Worm (Caenorhabditis elegans) whole organism, L1 larva: ENCODE measurements around the gene T25B9.2.

Experiments
- C04F5.9 ChIP-seq: sonication (generic microtip); optimal IDR thresholded peaks from 2 replicates; lab custom pipeline; 2016; ENCODE audit warnings: missing genetic modification characterization, missing compliant biosample characterization
- Y116A8C.19 ChIP-seq: sonication (generic microtip); optimal IDR thresholded peaks from 2 replicates; lab custom pipeline; 2016; ENCODE audit warnings: missing compliant biosample characterization, missing genetic modification characterization, borderline replicate concordance
- aly-2 ChIP-seq: fragments of 150-350 bp; optimal IDR thresholded peaks from 2 replicates; lab custom pipeline; 2014; ENCODE audit warnings: missing biosample characterization, missing genetic modification characterization
- ama-1 ChIP-seq: fragments of 150-350 bp; optimal IDR thresholded peaks from 2 replicates; lab custom pipeline; 2014
- ceh-63 ChIP-seq: fragments of 200-800 bp; sonication (Bioruptor generic); optimal IDR thresholded peaks from 2 replicates; lab custom pipeline; 2018; ENCODE audit warnings: mild to moderate bottlenecking, missing genetic modification characterization, missing compliant biosample characterization
- ceh-82 ChIP-seq, 3 experiments: fragments of 150-350 bp in 1 of 3; sonication (generic microtip) in 2 of 3; optimal IDR thresholded peaks; 2 replicates each; lab custom pipeline; 2014 to 2017; ENCODE audit warnings: missing biosample characterization in 3 of 3, missing genetic modification characterization in 3 of 3
- ceh-90 ChIP-seq: sonication (generic microtip); optimal IDR thresholded peaks from 2 replicates; lab custom pipeline; 2016; ENCODE audit warnings: missing genetic modification characterization, missing compliant biosample characterization
- ces-1 ChIP-seq: fragments of 150-350 bp; optimal IDR thresholded peaks from 2 replicates; lab custom pipeline; 2014; ENCODE audit warnings: missing biosample characterization, missing genetic modification reagents, missing genetic modification characterization
- dsc-1 ChIP-seq: sonication (generic microtip); optimal IDR thresholded peaks from 2 replicates; lab custom pipeline; 2016; ENCODE audit warnings: mild to moderate bottlenecking, missing genetic modification characterization, missing compliant biosample characterization
- efl-1 ChIP-seq, 4 experiments: fragments of 150-350 bp; optimal IDR thresholded peaks in 3 of 4; peaks in 1 of 4; 1 replicate in 1 of 4; 2 replicates in 3 of 4; lab custom pipeline; 2014; ENCODE audit warnings: missing biosample characterization in 2 of 4, missing genetic modification characterization in 2 of 4, missing genetic modification reagents in 2 of 4
- egl-13 ChIP-seq: sonication (generic microtip); optimal IDR thresholded peaks from 2 replicates; lab custom pipeline; 2016; ENCODE audit warnings: missing genotype, missing genetic modification reagents, missing genetic modification characterization, missing compliant biosample characterization
- elt-2 ChIP-seq: sonication (generic microtip); optimal IDR thresholded peaks from 2 replicates; lab custom pipeline; 2016; ENCODE audit warnings: missing genetic modification characterization, mild to moderate bottlenecking, inconsistent platforms, missing compliant biosample characterization, missing genetic modification reagents
- elt-3 ChIP-seq, 6 experiments: fragments of 150-350 bp in 1 of 6; sonication (generic microtip); optimal IDR thresholded peaks; 2 replicates each; lab custom pipeline; 2017 to 2018; ENCODE audit warnings: missing biosample characterization in 6 of 6, missing genetic modification characterization in 6 of 6, inconsistent platforms in 1 of 6
- ets-5 ChIP-seq: fragments of 200-800 bp; sonication (Bioruptor generic); IDR thresholded peaks from 2 replicates; pipeline ENCODE4 v1.3.6; 2022; ENCODE audit warnings: missing genetic modification characterization, missing compliant biosample characterization
- fkh-10 ChIP-seq: sonication (generic microtip); optimal IDR thresholded peaks from 2 replicates; lab custom pipeline; 2017; ENCODE audit warnings: missing biosample characterization, missing genetic modification reagents, missing genetic modification characterization
- fkh-4 ChIP-seq: sonication (generic microtip); optimal IDR thresholded peaks from 2 replicates; lab custom pipeline; 2016; ENCODE audit warnings: missing compliant biosample characterization, missing genetic modification characterization, borderline replicate concordance
- fos-1 ChIP-seq: fragments of 150-350 bp; optimal IDR thresholded peaks from 2 replicates; lab custom pipeline; 2014; ENCODE audit warnings: missing biosample characterization, missing genetic modification characterization
- hlh-17 ChIP-seq: fragments of 200-800 bp; sonication (Bioruptor generic); optimal IDR thresholded peaks from 2 replicates; lab custom pipeline; 2018; ENCODE audit warnings: missing genetic modification characterization, mild to moderate bottlenecking, missing compliant biosample characterization, moderate library complexity, borderline replicate concordance
- hlh-4 ChIP-seq: sonication (generic microtip); optimal IDR thresholded peaks from 2 replicates; lab custom pipeline; 2016; ENCODE audit warnings: mild to moderate bottlenecking, missing genetic modification characterization, missing compliant biosample characterization
- hpl-2 ChIP-seq: fragments of 150-350 bp; optimal IDR thresholded peaks from 2 replicates; lab custom pipeline; 2014; ENCODE audit warnings: missing biosample characterization, missing genetic modification reagents, missing genetic modification characterization
- jun-1 ChIP-seq: fragments of 150-350 bp; optimal IDR thresholded peaks from 2 replicates; lab custom pipeline; 2014; ENCODE audit warnings: missing biosample characterization, missing genetic modification reagents, missing genetic modification characterization
- lin-13 ChIP-seq: fragments of 150-350 bp; optimal IDR thresholded peaks from 2 replicates; lab custom pipeline; 2014; ENCODE audit warnings: missing biosample characterization, missing genetic modification reagents, missing genetic modification characterization
- lin-14 ChIP-seq: fragments of 200-800 bp; sonication (Bioruptor generic); optimal IDR thresholded peaks from 2 replicates; lab custom pipeline; 2018; ENCODE audit warnings: mild to moderate bottlenecking, missing genetic modification characterization, moderate library complexity, missing compliant biosample characterization
- lin-15B ChIP-seq: fragments of 150-350 bp; sonication (generic microtip); optimal IDR thresholded peaks from 3 replicates; lab custom pipeline; 2014; ENCODE audit warnings: missing biosample characterization, missing genetic modification characterization
- lin-39 ChIP-seq: fragments of 150-350 bp; optimal IDR thresholded peaks from 2 replicates; lab custom pipeline; 2014; ENCODE audit warnings: missing biosample characterization, missing genetic modification reagents, missing genetic modification characterization
- mab-9 ChIP-seq: fragments of 200-800 bp; sonication (Bioruptor generic); IDR thresholded peaks from 2 replicates; pipeline ENCODE4 v1.3.6; 2022; ENCODE audit warnings: missing genetic modification reagents, missing genetic modification characterization, missing compliant biosample characterization
- mdl-1 ChIP-seq, 2 experiments: fragments of 150-350 bp; optimal IDR thresholded peaks; 2 replicates each; lab custom pipeline; 2014 to 2017; ENCODE audit warnings: missing biosample characterization in 2 of 2, missing genetic modification characterization in 2 of 2, inconsistent platforms in 1 of 2
- mep-1 ChIP-seq: fragments of 150-350 bp; optimal IDR thresholded peaks from 2 replicates; lab custom pipeline; 2014; ENCODE audit warnings: missing biosample characterization, missing genetic modification characterization
- nhr-11 ChIP-seq: fragments of 150-350 bp; optimal IDR thresholded peaks from 2 replicates; lab custom pipeline; 2014; ENCODE audit warnings: missing biosample characterization, missing genetic modification characterization
- nhr-12 ChIP-seq: sonication (generic microtip); optimal IDR thresholded peaks from 2 replicates; lab custom pipeline; 2017; ENCODE audit warnings: missing biosample characterization, missing genetic modification characterization
- nhr-47 ChIP-seq: sonication (generic microtip); optimal IDR thresholded peaks from 2 replicates; lab custom pipeline; 2016; ENCODE audit warnings: mild to moderate bottlenecking, missing genetic modification characterization, moderate library complexity, missing compliant biosample characterization
- nhr-71 ChIP-seq: sonication (generic microtip); optimal IDR thresholded peaks from 2 replicates; lab custom pipeline; 2016; ENCODE audit warnings: mild to moderate bottlenecking, missing genetic modification characterization, moderate library complexity, missing compliant biosample characterization
- nhr-76 ChIP-seq: sonication (generic microtip); optimal IDR thresholded peaks from 2 replicates; lab custom pipeline; 2017; ENCODE audit warnings: missing biosample characterization, missing genetic modification characterization
- nhr-84 ChIP-seq: sonication (generic microtip); optimal IDR thresholded peaks from 2 replicates; lab custom pipeline; 2017; ENCODE audit warnings: missing biosample characterization, missing genetic modification characterization
- nhr-85 ChIP-seq: sonication (generic microtip); peaks from one replicate; lab custom pipeline; 2016; ENCODE audit warnings: missing genetic modification characterization, inconsistent platforms, missing compliant biosample characterization
- pag-3 ChIP-seq: sonication (generic microtip); optimal IDR thresholded peaks from 2 replicates; lab custom pipeline; 2017; ENCODE audit warnings: missing genetic modification characterization, mild to moderate bottlenecking, missing compliant biosample characterization, antibody characterized with exemption, borderline replicate concordance; ENCODE audit not compliant: insufficient read depth
- pax-3 ChIP-seq: fragments of 200-800 bp; sonication (Bioruptor generic); optimal IDR thresholded peaks from 2 replicates; lab custom pipeline; 2018; ENCODE audit warnings: mild to moderate bottlenecking, missing genetic modification characterization, moderate library complexity, missing compliant biosample characterization
- skn-1 ChIP-seq: fragments of 150-350 bp; optimal IDR thresholded peaks from 2 replicates; lab custom pipeline; 2014; ENCODE audit warnings: missing biosample characterization, missing genetic modification characterization
- snu-23 ChIP-seq: sonication (generic microtip); optimal IDR thresholded peaks from 2 replicates; lab custom pipeline; 2016; ENCODE audit warnings: missing genetic modification characterization, missing compliant biosample characterization
- sox-4 ChIP-seq: sonication (generic microtip); optimal IDR thresholded peaks from 2 replicates; lab custom pipeline; 2016; ENCODE audit warnings: missing genetic modification characterization, missing compliant biosample characterization
- sup-37 ChIP-seq: fragments of 200-800 bp; sonication (Bioruptor generic); optimal IDR thresholded peaks from 2 replicates; lab custom pipeline; 2018; ENCODE audit warnings: mild to moderate bottlenecking, missing genetic modification characterization, missing compliant biosample characterization
- swsn-7 ChIP-seq: sonication (generic microtip); optimal IDR thresholded peaks from 2 replicates; lab custom pipeline; 2016; ENCODE audit warnings: missing genetic modification characterization, missing compliant biosample characterization
- tlp-1 ChIP-seq: fragments of 150-350 bp; optimal IDR thresholded peaks from 2 replicates; lab custom pipeline; 2014; ENCODE audit warnings: missing biosample characterization, missing genetic modification characterization
- unc-130 ChIP-seq: fragments of 150-350 bp; optimal IDR thresholded peaks from 2 replicates; lab custom pipeline; 2017; ENCODE audit warnings: missing biosample characterization, missing genetic modification characterization, inconsistent platforms
- unc-62 ChIP-seq: fragments of 150-350 bp; optimal IDR thresholded peaks from 2 replicates; lab custom pipeline; 2014; ENCODE audit warnings: missing biosample characterization, missing genetic modification reagents, missing genetic modification characterization
- unc-98 ChIP-seq: fragments of 200-800 bp; sonication (Bioruptor generic); IDR thresholded peaks from 2 replicates; pipeline ENCODE4 v1.3.6; 2022; ENCODE audit warnings: missing genetic modification characterization, missing compliant biosample characterization
- vab-15 ChIP-seq: sonication (generic microtip); optimal IDR thresholded peaks from 2 replicates; lab custom pipeline; 2017; ENCODE audit warnings: missing genotype, mild to moderate bottlenecking, missing genetic modification characterization, missing compliant biosample characterization
- xbp-1 ChIP-seq: sonication (generic microtip); optimal IDR thresholded peaks from 2 replicates; lab custom pipeline; 2016; ENCODE audit warnings: missing genetic modification characterization, missing compliant biosample characterization
- zag-1 ChIP-seq: fragments of 150-350 bp; optimal IDR thresholded peaks from 2 replicates; lab custom pipeline; 2014; ENCODE audit warnings: missing biosample characterization, missing genetic modification characterization
- zip-4 ChIP-seq: fragments of 200-800 bp; sonication (Bioruptor generic); optimal IDR thresholded peaks from 2 replicates; lab custom pipeline; 2018; ENCODE audit warnings: mild to moderate bottlenecking, missing genetic modification characterization, moderate library complexity, missing compliant biosample characterization

T25B9.2 gene

ce11 chrIV:10734527-10735436, 16.9 kb downstream of the T25B9.2 start, which contains the start of the genes orc-5 and cyb-1 (continued):
- TF ChIP-seq ama-1 (lab: Kevin White, UChicago): no peak
- TF ChIP-seq sup-37 (GFP tag; lab: Kevin White, UChicago): peak; percentile 10
- TF ChIP-seq nhr-12: no peak
- peak; percentile 90 for TF ChIP-seq nhr-71 (tag; lab: Kevin White, UChicago)
- TF ChIP-seq nhr-76 (tag; lab: Kevin White, UChicago): no peak
- peak; percentile 83 for TF ChIP-seq skn-1 (tag; lab: Kevin White, UChicago)
- no peak for TF ChIP-seq unc-98 (GFP tag; lab: Robert Waterston, UW)
- peak; percentile 33 for TF ChIP-seq C04F5.9
- peak; percentile 79 for TF ChIP-seq nhr-85
- TF ChIP-seq ceh-63 (GFP tag; lab: Kevin White, UChicago): no peak
- peak; percentile 20 for TF ChIP-seq egl-13
- TF ChIP-seq nhr-11 (tag; lab: Kevin White, UChicago): peak; percentile 44
- TF ChIP-seq zag-1 (tag; lab: Kevin White, UChicago): no peak
- TF ChIP-seq fos-1 (tag; lab: Kevin White, UChicago): peak; percentile 34
- peak; percentile 87 for TF ChIP-seq unc-130 (tag; lab: Kevin White, UChicago)
- peak; percentile 19 for TF ChIP-seq ceh-90 (tag; lab: Kevin White, UChicago)
- no peak for TF ChIP-seq elt-2 (tag; lab: Kevin White, UChicago)
- peak; percentile 80 for TF ChIP-seq mep-1
- TF ChIP-seq pax-3 (tag; lab: Kevin White, UChicago): no peak
- TF ChIP-seq xbp-1 (tag; lab: Kevin White, UChicago): peak; percentile 86
- no peak for TF ChIP-seq pag-3 (tag; lab: Kevin White, UChicago)
- peak; percentile 44 for TF ChIP-seq lin-39 (tag; lab: Kevin White, UChicago)
- no peak for TF ChIP-seq zip-4 (GFP tag; lab: Kevin White, UChicago)
- no peak for TF ChIP-seq nhr-84 (tag; lab: Kevin White, UChicago)
- no peak for TF ChIP-seq hpl-2 (GFP tag; lab: Kevin White, UChicago)
- TF ChIP-seq hlh-17 (GFP tag; lab: Kevin White, UChicago): no peak
- TF ChIP-seq lin-15B (tag; lab: Kevin White, UChicago): peak; percentile 95
- peak; percentile 88 for TF ChIP-seq nhr-47 (tag; lab: Kevin White, UChicago)
- peak in 1 of 2 experiments; percentile 66 for TF ChIP-seq mdl-1 (tag; optimal IDR thresholded peaks at IDR 0.05; lab: Kevin White, UChicago)
- no peak for TF ChIP-seq Y116A8C.19 (tag; lab: Kevin White, UChicago)
- TF ChIP-seq tlp-1: no peak
- TF ChIP-seq ets-5 (GFP tag; lab: Robert Waterston, UW): no peak
- TF ChIP-seq efl-1 (optimal IDR thresholded peaks at IDR 0.05; lab: Kevin White, UChicago): peak; percentile 94 to 98
- TF ChIP-seq efl-1 (GFP tag; optimal IDR thresholded peaks at IDR 0.05 in 1 of 2; lab: Kevin White, UChicago): peak; percentile 98 to 100
- TF ChIP-seq vab-15 (tag; lab: Kevin White, UChicago): no peak
- TF ChIP-seq swsn-7 (tag; lab: Kevin White, UChicago): peak; percentile 81
- TF ChIP-seq lin-14 (GFP tag; lab: Kevin White, UChicago): peak; percentile 74
- peak; percentile 56 to 81 (median 71) for TF ChIP-seq ceh-82 (tag; optimal IDR thresholded peaks at IDR 0.05; lab: Kevin White, UChicago)
- TF ChIP-seq hlh-4 (tag; lab: Kevin White, UChicago): no peak
- peak; percentile 54 for TF ChIP-seq aly-2 (tag; lab: Kevin White, UChicago)
- peak; percentile 17 for TF ChIP-seq fkh-10 (GFP tag; lab: Kevin White, UChicago)
- peak; percentile 58 for TF ChIP-seq jun-1
- TF ChIP-seq unc-62 (GFP tag; lab: Kevin White, UChicago): no peak
- peak; percentile 90 for TF ChIP-seq snu-23 (GFP tag; lab: Kevin White, UChicago)
- TF ChIP-seq ces-1: no peak
- TF ChIP-seq elt-3 (tag; optimal IDR thresholded peaks at IDR 0.05; lab: Kevin White, UChicago): peak in 4 of 6 experiments; percentile 17 to 81 (median 44)
- TF ChIP-seq fkh-4 (tag; lab: Kevin White, UChicago): no peak
- TF ChIP-seq lin-13 (GFP tag; lab: Kevin White, UChicago): peak; percentile 82
- TF ChIP-seq dsc-1 (tag; lab: Kevin White, UChicago): peak; percentile 70
- TF ChIP-seq mab-9: no peak
- TF ChIP-seq sox-4: peak; percentile 27
